Fruit fly (Drosophila melanogaster): ENCODE data around the gene pad.

Gene pad

DNA sequence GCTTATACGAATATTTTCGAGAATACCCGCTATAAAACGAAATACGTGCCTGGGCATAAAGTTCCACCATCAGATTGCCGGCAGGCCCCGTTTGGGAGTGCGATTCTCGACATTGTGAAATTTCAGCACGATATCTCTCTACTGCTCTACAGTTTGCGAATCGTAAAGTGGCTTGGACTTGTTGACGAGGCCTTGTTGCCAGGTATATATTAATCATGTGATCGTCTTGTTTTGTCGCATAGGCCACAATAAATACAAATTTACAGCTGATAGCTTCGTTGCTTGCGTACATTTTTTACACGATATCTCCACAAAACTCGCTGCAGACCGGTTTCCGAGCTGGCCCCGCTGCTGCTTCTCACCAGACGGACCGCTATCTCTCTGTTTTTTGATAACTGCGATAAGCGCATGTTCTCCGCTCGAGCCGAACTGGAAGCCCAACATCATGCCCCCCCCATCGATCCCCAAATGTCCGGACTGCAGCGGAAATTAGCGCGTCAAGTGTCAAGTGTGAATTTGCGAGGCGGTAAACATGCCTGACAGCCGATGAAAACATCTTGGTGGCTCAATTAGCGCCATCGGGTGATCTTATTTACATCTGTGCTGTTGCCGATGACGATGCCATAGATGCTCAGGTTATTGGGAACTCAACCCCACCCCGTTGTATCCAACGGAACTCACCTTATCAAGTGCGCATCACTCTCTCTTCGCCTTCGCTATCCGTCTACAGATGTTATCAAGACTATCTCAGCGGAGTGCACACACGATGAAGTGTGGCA, 32.6 kb upstream of the pad start (continued):
- TF ChIP-seq CG10267 (tag; optimal IDR thresholded peaks at IDR 0.05), result no peak
- no peak for TF ChIP-seq Scr (GFP tag; IDR thresholded peaks at IDR 0.05; ENCODE audit: partially characterized antibody)
- TF ChIP-seq sens-2 (GFP tag; IDR thresholded peaks at IDR 0.05), result no peak
- TF ChIP-seq en (GFP tag; optimal IDR thresholded peaks at IDR 0.05), result no peak
- peak; percentile 26 for TF ChIP-seq ind (GFP tag; optimal IDR thresholded peaks at IDR 0.05)
- peak; percentile 50 for TF ChIP-seq Ada2b (GFP tag; IDR thresholded peaks at IDR 0.05)
- no peak for TF ChIP-seq Nf-YC (tag; optimal IDR thresholded peaks at IDR 0.05)
- no peak for TF ChIP-seq Tbp (GFP tag; optimal IDR thresholded peaks at IDR 0.05)
- TF ChIP-seq gcm2 (GFP tag; optimal IDR thresholded peaks at IDR 0.05), result no peak
- peak; percentile 29 for TF ChIP-seq Fer3 (tag; optimal IDR thresholded peaks at IDR 0.05)
- TF ChIP-seq CG6689 (GFP tag; IDR thresholded peaks at IDR 0.05), result peak; percentile 41
- no peak for TF ChIP-seq CG11398 (GFP tag; optimal IDR thresholded peaks at IDR 0.05)
- TF ChIP-seq trem (tag; optimal IDR thresholded peaks at IDR 0.05), result no peak
- no peak for TF ChIP-seq ssp (GFP tag; IDR thresholded peaks at IDR 0.05)
- TF ChIP-seq CG13775 (GFP tag; optimal IDR thresholded peaks at IDR 0.05), result peak; percentile 2
- no peak for TF ChIP-seq mld (GFP tag; IDR thresholded peaks at IDR 0.05; ENCODE audit: partially characterized antibody)
- no peak for TF ChIP-seq mirr (GFP tag; optimal IDR thresholded peaks at IDR 0.05)
- peak; percentile 46 for TF ChIP-seq kni (GFP tag; optimal IDR thresholded peaks at IDR 0.05)
- peak; percentile 1 for TF ChIP-seq ERR (GFP tag; optimal IDR thresholded peaks at IDR 0.05)
- no peak for TF ChIP-seq Dref (GFP tag; IDR thresholded peaks at IDR 0.05)
- peak; percentile 15 for TF ChIP-seq CG17385 (GFP tag; optimal IDR thresholded peaks at IDR 0.05)
- no peak for TF ChIP-seq oc (tag; optimal IDR thresholded peaks at IDR 0.05)
- TF ChIP-seq CG3281 (GFP tag; optimal IDR thresholded peaks at IDR 0.05), result no peak
- TF ChIP-seq ara (GFP tag; IDR thresholded peaks at IDR 0.05), result peak; percentile 37; the same call in 1 of the 2 replicates
- no peak for TF ChIP-seq CG7928 (GFP tag; optimal IDR thresholded peaks at IDR 0.05)
- TF ChIP-seq Dbx (GFP tag; IDR thresholded peaks at IDR 0.05), result no peak; the same call in 2 of the 3 replicates
- TF ChIP-seq CG14014 (GFP tag; IDR thresholded peaks at IDR 0.05), result peak; percentile 49
- TF ChIP-seq scrt (GFP tag; optimal IDR thresholded peaks at IDR 0.05), result no peak
- no peak for TF ChIP-seq Lpt (GFP tag; optimal IDR thresholded peaks at IDR 0.05)
- no peak for TF ChIP-seq dati (GFP tag; IDR thresholded peaks at IDR 0.05)
- TF ChIP-seq CG9817 (tag; optimal IDR thresholded peaks at IDR 0.05), result no peak
- no peak for TF ChIP-seq inv (GFP tag; IDR thresholded peaks at IDR 0.05; ENCODE audit: partially characterized antibody)
- TF ChIP-seq dpn (GFP tag; optimal IDR thresholded peaks at IDR 0.05), result peak in 1 of 2 experiments; percentile 36
- TF ChIP-seq Neu2 (GFP tag; optimal IDR thresholded peaks at IDR 0.05; ENCODE audit: borderline replicate concordance), result no peak
- 0 out of 2 replicates have a peak, but pooled peaks have one; percentile 43 for TF ChIP-seq Awh (GFP tag; IDR thresholded peaks at IDR 0.05)
- TF ChIP-seq Myb (GFP tag; optimal IDR thresholded peaks at IDR 0.05), result peak; percentile 2
- no peak for TF ChIP-seq CG11247 (GFP tag; IDR thresholded peaks at IDR 0.05)
- TF ChIP-seq Doc2 (GFP tag; IDR thresholded peaks at IDR 0.05), result no peak
- no peak for TF ChIP-seq CG2199 (GFP tag; IDR thresholded peaks at IDR 0.05)
- no peak for TF ChIP-seq Bdp1 (GFP tag; optimal IDR thresholded peaks at IDR 0.05)
- peak; percentile 33 for TF ChIP-seq CG18599 (GFP tag; optimal IDR thresholded peaks at IDR 0.05)
- TF ChIP-seq CG14965 (GFP tag; optimal IDR thresholded peaks at IDR 0.05; ENCODE audit: borderline replicate concordance), result no peak
- peak; percentile 30 for TF ChIP-seq lilli (GFP tag; optimal IDR thresholded peaks at IDR 0.05)
- peak in 1 of 2 experiments; percentile 11 for TF ChIP-seq chif (GFP tag; optimal IDR thresholded peaks at IDR 0.05)
- no peak for TF ChIP-seq YL-1 (GFP tag; optimal IDR thresholded peaks at IDR 0.05)
- TF ChIP-seq CG12155 (GFP tag; optimal IDR thresholded peaks at IDR 0.05), result no peak
- no peak for TF ChIP-seq yki (optimal IDR thresholded peaks at IDR 0.05)
- no peak for TF ChIP-seq otp (GFP tag; IDR thresholded peaks at IDR 0.05)
- no peak for TF ChIP-seq gsb-n (tag; optimal IDR thresholded peaks at IDR 0.05)
- no peak for TF ChIP-seq Xrp1 (GFP tag; IDR thresholded peaks at IDR 0.05)
